Worm (Caenorhabditis elegans) whole organism, L4 larva: ENCODE data around the gene C25E10.11.

ENCODE experiments used
- D1046.2 ChIP-seq: fragments of 200-800 bp; sonication (Bioruptor generic); IDR thresholded peaks from 2 replicates; pipeline ENCODE4 v1.3.6; 2022; ENCODE audit warnings: missing genetic modification characterization, missing compliant biosample characterization
- F26F4.8 ChIP-seq: fragments of 200-800 bp; sonication (Bioruptor generic); conservative IDR thresholded peaks from 2 replicates; pipeline ENCODE4 v1.3.6; 2022; ENCODE audit warnings: missing genetic modification characterization, missing compliant biosample characterization
- Y5F2A.4 ChIP-seq: fragments of 200-800 bp; sonication (Bioruptor generic); optimal IDR thresholded peaks from 2 replicates; lab custom pipeline; 2018; ENCODE audit warnings: mild to moderate bottlenecking, missing genetic modification characterization, missing compliant biosample characterization
- Y75B8A.6 ChIP-seq: fragments of 200-800 bp; sonication (Bioruptor generic); IDR thresholded peaks from 2 replicates; pipeline ENCODE4 v1.3.6; 2022; ENCODE audit warnings: missing genetic modification reagents, missing genetic modification characterization, missing compliant biosample characterization
- ZK546.5 ChIP-seq, 2 experiments: sonication (generic microtip); optimal IDR thresholded peaks; 2 replicates each; lab custom pipeline; 2017; ENCODE audit warnings: missing biosample characterization in 2 of 2, missing genetic modification characterization in 2 of 2
- aha-1 ChIP-seq: fragments of 150-350 bp; peaks from one replicate; lab custom pipeline; 2014; ENCODE audit warnings: missing biosample characterization, missing genetic modification characterization
- ceh-20 ChIP-seq: fragments of 200-800 bp; sonication (Bioruptor generic); IDR thresholded peaks from 2 replicates; pipeline ENCODE4 v1.3.6; 2022; ENCODE audit warnings: missing genetic modification reagents, missing genetic modification characterization, missing compliant biosample characterization
- ceh-32 ChIP-seq: sonication (generic microtip); optimal IDR thresholded peaks from 2 replicates; lab custom pipeline; 2016; ENCODE audit warnings: mild to moderate bottlenecking, missing genetic modification characterization, missing compliant biosample characterization; ENCODE audit not compliant: poor library complexity
- ceh-44 ChIP-seq: fragments of 200-800 bp; sonication (Bioruptor generic); IDR thresholded peaks from 2 replicates; pipeline ENCODE4 v1.3.6; 2022; ENCODE audit warnings: missing genetic modification reagents, missing genetic modification characterization, missing compliant biosample characterization
- ceh-62 ChIP-seq: sonication (generic microtip); optimal IDR thresholded peaks from 2 replicates; lab custom pipeline; 2017; ENCODE audit warnings: missing biosample characterization, missing genetic modification characterization
- ceh-82 ChIP-seq: sonication (generic microtip); optimal IDR thresholded peaks from 2 replicates; lab custom pipeline; 2017; ENCODE audit warnings: missing biosample characterization, missing genetic modification characterization
- ces-1 ChIP-seq: fragments of 150-350 bp; sonication (generic microtip); optimal IDR thresholded peaks from 4 replicates; lab custom pipeline; 2014; ENCODE audit warnings: missing biosample characterization, missing genetic modification reagents, missing genetic modification characterization
- cey-2 ChIP-seq: sonication (generic microtip); optimal IDR thresholded peaks from 3 replicates; lab custom pipeline; 2017; ENCODE audit warnings: missing genetic modification characterization, mild to moderate bottlenecking, missing compliant biosample characterization, antibody characterized with exemption, borderline replicate concordance; ENCODE audit not compliant: insufficient read depth
- daf-8 ChIP-seq: fragments of 200-800 bp; sonication (Bioruptor generic); IDR thresholded peaks from 2 replicates; pipeline ENCODE4 v1.3.6; 2022; ENCODE audit warnings: missing genetic modification characterization, missing compliant biosample characterization
- fkh-10 ChIP-seq: fragments of 150-350 bp; optimal IDR thresholded peaks from 2 replicates; lab custom pipeline; 2014; ENCODE audit warnings: missing biosample characterization, missing genetic modification reagents, missing genetic modification characterization
- fos-1 ChIP-seq: fragments of 150-350 bp; optimal IDR thresholded peaks from 2 replicates; lab custom pipeline; 2014; ENCODE audit warnings: missing biosample characterization, missing genetic modification characterization
- jun-1 ChIP-seq: fragments of 150-350 bp; optimal IDR thresholded peaks from 2 replicates; lab custom pipeline; 2014; ENCODE audit warnings: missing biosample characterization, missing genetic modification reagents, missing genetic modification characterization
- lin-1 ChIP-seq: fragments of 200-800 bp; sonication (Bioruptor generic); IDR thresholded peaks from 2 replicates; pipeline ENCODE4 v1.3.6; 2022; ENCODE audit warnings: missing genetic modification reagents, missing genetic modification characterization, missing compliant biosample characterization
- lin-15B ChIP-seq: fragments of 150-350 bp; sonication (generic microtip); optimal IDR thresholded peaks from 3 replicates; lab custom pipeline; 2014; ENCODE audit warnings: missing biosample characterization, missing genetic modification characterization
- lsy-2 ChIP-seq, 2 experiments: fragments of 150-350 bp in 1 of 2; sonication (generic microtip) in 1 of 2; optimal IDR thresholded peaks; 2 replicates each; lab custom pipeline; 2014 to 2017; ENCODE audit warnings: missing biosample characterization in 2 of 2, missing genetic modification characterization in 2 of 2
- mes-2 ChIP-seq: sonication (generic microtip); optimal IDR thresholded peaks from 2 replicates; lab custom pipeline; 2016; ENCODE audit warnings: missing genotype, mild to moderate bottlenecking, missing genetic modification characterization, missing compliant biosample characterization; ENCODE audit not compliant: poor library complexity, severe bottlenecking
- mxl-3 ChIP-seq: fragments of 200-800 bp; sonication (Bioruptor generic); optimal IDR thresholded peaks from 2 replicates; lab custom pipeline; 2018; ENCODE audit warnings: mild to moderate bottlenecking, missing genetic modification characterization, missing compliant biosample characterization
- nhr-11 ChIP-seq: fragments of 150-350 bp; optimal IDR thresholded peaks from 2 replicates; lab custom pipeline; 2014; ENCODE audit warnings: missing biosample characterization, missing genetic modification characterization
- nhr-111 ChIP-seq: fragments of 200-800 bp; sonication (Bioruptor generic); optimal IDR thresholded peaks from 2 replicates; lab custom pipeline; 2018; ENCODE audit warnings: mild to moderate bottlenecking, missing genetic modification characterization, missing compliant biosample characterization
- nhr-77 ChIP-seq: fragments of 150-350 bp; optimal IDR thresholded peaks from 2 replicates; lab custom pipeline; 2014; ENCODE audit warnings: missing biosample characterization, missing genetic modification characterization
- pha-4 ChIP-seq, 2 experiments: fragments of 150-350 bp in 1 of 2; fragments of 200-800 bp in 1 of 2; sonication (Bioruptor generic) in 1 of 2; IDR thresholded peaks in 1 of 2; optimal IDR thresholded peaks in 1 of 2; 2 replicates each; pipeline versions ENCODE4 v1.3.6 to Lab custom; 2014 to 2022; ENCODE audit warnings: missing genetic modification characterization in 2 of 2, missing genetic modification reagents in 2 of 2, missing biosample characterization in 1 of 2, missing compliant biosample characterization in 1 of 2
- pqm-1 ChIP-seq: sonication (generic microtip); optimal IDR thresholded peaks from 2 replicates; lab custom pipeline; 2017; ENCODE audit warnings: missing biosample characterization, missing genetic modification characterization
- rbr-2 ChIP-seq: sonication (generic microtip); optimal IDR thresholded peaks from 2 replicates; lab custom pipeline; 2016; ENCODE audit warnings: missing genotype, missing genetic modification characterization, missing compliant biosample characterization
- set-16 ChIP-seq: fragments of 200-800 bp; sonication (Bioruptor generic); IDR thresholded peaks from 2 replicates; pipeline ENCODE4 v1.3.6; 2022; ENCODE audit warnings: missing genetic modification reagents, missing genetic modification characterization, missing compliant biosample characterization
- tra-1 ChIP-seq: fragments of 200-800 bp; sonication (Bioruptor generic); IDR thresholded peaks from 2 replicates; pipeline ENCODE4 v1.3.6; 2022; ENCODE audit warnings: missing genetic modification reagents, missing genetic modification characterization, missing compliant biosample characterization
- unc-130 ChIP-seq: sonication (generic microtip); optimal IDR thresholded peaks from 2 replicates; lab custom pipeline; 2016; ENCODE audit warnings: missing genetic modification reagents, missing genetic modification characterization, missing compliant biosample characterization
- unc-39 ChIP-seq: sonication (generic microtip); optimal IDR thresholded peaks from 2 replicates; lab custom pipeline; 2017; ENCODE audit warnings: missing biosample characterization, missing genetic modification characterization
- unc-62 ChIP-seq, 3 experiments: fragments of 150-350 bp in 1 of 3; sonication (generic microtip); optimal IDR thresholded peaks in 2 of 3; peaks in 1 of 3; 1 replicate in 1 of 3; 2 replicates in 2 of 3; lab custom pipeline; 2014 to 2017; ENCODE audit warnings: missing biosample characterization in 3 of 3, missing genetic modification characterization in 3 of 3, missing genetic modification reagents in 3 of 3, missing genotype in 1 of 3
- zip-11 ChIP-seq: fragments of 200-800 bp; sonication (Bioruptor generic); IDR thresholded peaks from 2 replicates; pipeline ENCODE4 v1.3.6; 2022; ENCODE audit warnings: missing genetic modification characterization, missing compliant biosample characterization
- zip-2 ChIP-seq: fragments of 150-350 bp; optimal IDR thresholded peaks from 2 replicates; lab custom pipeline; 2014; ENCODE audit warnings: missing biosample characterization, missing genetic modification characterization
- ztf-7 ChIP-seq: fragments of 150-350 bp; optimal IDR thresholded peaks from 2 replicates; lab custom pipeline; 2014; ENCODE audit warnings: missing biosample characterization, missing genetic modification characterization

The C25E10.11 gene

ce11 chrV:9059468-9059867 is 941 bp upstream of the C25E10.11 start, which contains the start of the genes C25E10.16 and C25E10.13:
TSS of gene C25E10.16 (minus strand) at chrV:9059568.
TSS of gene C25E10.13 (plus strand) at chrV:9059723.
- TF ChIP-seq lin-1 (GFP tag; lab: Robert Waterston, UW) (no peak), pha-4 (GFP tag; IDR thresholded peaks at IDR 0.05; lab: Robert Waterston, UW) (no peak), pha-4 (tag; optimal IDR thresholded peaks at IDR 0.05; lab: Kevin White, UChicago) (no peak), ceh-20 (no peak), ceh-62 (tag; lab: Kevin White, UChicago) (no peak), F26F4.8 (GFP tag; lab: Robert Waterston, UW) (no peak), ceh-32 (tag; lab: Kevin White, UChicago) (no peak), jun-1 (tag; lab: Kevin White, UChicago) (no peak), zip-2 (tag; lab: Kevin White, UChicago) (no peak), ces-1 (GFP tag; lab: Kevin White, UChicago) (no peak), lin-15B (tag; lab: Kevin White, UChicago) (no peak), set-16 (GFP tag; lab: Robert Waterston, UW) (no peak), unc-39 (no peak), Y75B8A.6 (GFP tag; lab: Robert Waterston, UW) (no peak), nhr-111 (GFP tag; lab: Kevin White, UChicago) (no peak)
- TF ChIP-seq, all 104 proteins: peak for 0

ce11 chrV:9056253-9056652 is 2.3 kb downstream of the C25E10.11 start, which contains the start of gene C25E10.10:
TSS of gene C25E10.10 (minus strand) at chrV:9056353.
- no peak for TF ChIP-seq cey-2 (tag; lab: Kevin White, UChicago)

- TF ChIP-seq lsy-2 (tag; optimal IDR thresholded peaks at IDR 0.05; lab: Kevin White, UChicago) (no peak), nhr-11 (tag; lab: Kevin White, UChicago) (peak; percentile 17), unc-62 (GFP tag; optimal IDR thresholded peaks at IDR 0.05 in 1 of 2; lab: Kevin White, UChicago) (peak in 1 of 2 experiments; percentile 68), unc-62 (tag; optimal IDR thresholded peaks at IDR 0.05; lab: Kevin White, UChicago) (no peak), tra-1 (GFP tag; lab: Robert Waterston, UW) (no peak), Y75B8A.6 (GFP tag; lab: Robert Waterston, UW) (no peak), mxl-3 (GFP tag; lab: Kevin White, UChicago) (no peak), unc-130 (GFP tag; lab: Kevin White, UChicago) (no peak), fkh-10 (GFP tag; lab: Kevin White, UChicago) (no peak), Y5F2A.4 (no peak)
Measured at ce11 chrV:9055644-9056043, 2.9 kb downstream of the C25E10.11 start.

- TF ChIP-seq aha-1 (tag; lab: Kevin White, UChicago) (peak; percentile 11), ceh-44 (GFP tag; lab: Robert Waterston, UW) (no peak)
- TF ChIP-seq, all 104 proteins: peak for 1
Measured at ce11 chrV:9054771-9055170, 3.8 kb downstream of the C25E10.11 start, which contains the start of gene swm-1. TSS of gene swm-1 (minus strand) at chrV:9054871.

ce11 chrV:9053969-9054368 is 4.6 kb downstream of the C25E10.11 start, which contains the start of gene C25E10.8:
TSS of gene C25E10.8 (minus strand) at chrV:9054069.
- no peak for TF ChIP-seq fos-1 (tag; lab: Kevin White, UChicago)
- TF ChIP-seq zip-11 (GFP tag; lab: Robert Waterston, UW) = no peak
- TF ChIP-seq ztf-7 = no peak
- TF ChIP-seq ceh-82 = no peak
- TF ChIP-seq ZK546.5 (tag; optimal IDR thresholded peaks at IDR 0.05; lab: Kevin White, UChicago) = no peak
- no peak for TF ChIP-seq rbr-2 (tag; lab: Kevin White, UChicago)
- TF ChIP-seq daf-8 (GFP tag; lab: Robert Waterston, UW) = no peak
- TF ChIP-seq ces-1 (GFP tag; lab: Kevin White, UChicago) = no peak
- no peak for TF ChIP-seq D1046.2 (GFP tag; lab: Robert Waterston, UW)
- no peak for TF ChIP-seq unc-39
- no peak for TF ChIP-seq pqm-1 (tag; lab: Kevin White, UChicago)
- no peak for TF ChIP-seq mes-2 (tag; lab: Kevin White, UChicago)
- no peak for TF ChIP-seq nhr-77 (tag; lab: Kevin White, UChicago)
